Fruit fly (Drosophila melanogaster) whole organism, embryonic: Measurements from ENCODE around the gene CG14341.

Experiments used
- Asciz ChIP-seq: fragments of 200-800 bp; sonication (Bioruptor generic); optimal IDR thresholded peaks from 2 replicates; lab custom pipeline; 2017; ENCODE audit warnings: missing biosample characterization, mild to moderate bottlenecking, missing genetic modification characterization, missing genetic modification reagents
- Atf3 ChIP-seq: fragments of 200-800 bp; sonication (Bioruptor generic); optimal IDR thresholded peaks from 3 replicates; lab custom pipeline; 2016; ENCODE audit warnings: missing biosample characterization, missing genetic modification characterization
- BEAF-32 ChIP-seq: fragments of 200-800 bp; sonication (Bioruptor generic); optimal IDR thresholded peaks from 3 replicates; lab custom pipeline; 2017; ENCODE audit warnings: missing biosample characterization, missing genetic modification characterization, mild to moderate bottlenecking, moderate library complexity, missing genetic modification reagents
- CG10543 ChIP-seq: fragments of 200-800 bp; sonication (Bioruptor generic); optimal IDR thresholded peaks from 3 replicates; lab custom pipeline; 2017; ENCODE audit warnings: missing biosample characterization, mild to moderate bottlenecking, missing genetic modification characterization, moderate library complexity
- CG12071 ChIP-seq: fragments of 200-800 bp; sonication (Bioruptor generic); optimal IDR thresholded peaks from 3 replicates; lab custom pipeline; 2018; ENCODE audit warnings: missing biosample characterization, mild to moderate bottlenecking, missing genetic modification characterization
- CG12769 ChIP-seq: fragments of 200-800 bp; sonication (Bioruptor generic); optimal IDR thresholded peaks from 2 replicates; lab custom pipeline; 2019; ENCODE audit warnings: missing biosample characterization, mild to moderate bottlenecking, missing genetic modification characterization, moderate library complexity
- CG15479 ChIP-seq: fragments of 200-800 bp; sonication (Bioruptor generic); optimal IDR thresholded peaks from 3 replicates; lab custom pipeline; 2019; ENCODE audit warnings: missing biosample characterization, mild to moderate bottlenecking, missing genetic modification characterization, moderate library complexity
- CG1603 ChIP-seq: fragments of 200-800 bp; sonication (Bioruptor generic); optimal IDR thresholded peaks from 2 replicates; lab custom pipeline; 2019; ENCODE audit warnings: missing biosample characterization, mild to moderate bottlenecking, missing genetic modification characterization, moderate library complexity
- CG16863 ChIP-seq: fragments of 200-800 bp; sonication (Bioruptor generic); optimal IDR thresholded peaks from 3 replicates; lab custom pipeline; 2016; ENCODE audit warnings: missing biosample characterization, missing genetic modification characterization
- CG17359 ChIP-seq: fragments of 200-800 bp; sonication (Bioruptor generic); optimal IDR thresholded peaks from 3 replicates; lab custom pipeline; 2018; ENCODE audit warnings: missing biosample characterization, mild to moderate bottlenecking, missing genetic modification characterization, moderate library complexity
- CG18262 ChIP-seq: fragments of 200-800 bp; optimal IDR thresholded peaks from 3 replicates; lab custom pipeline; 2019; ENCODE audit warnings: missing biosample characterization, mild to moderate bottlenecking, missing genetic modification characterization, moderate library complexity
- CG2129 ChIP-seq: fragments of 200-800 bp; sonication (Bioruptor generic); IDR thresholded peaks from 2 replicates; pipeline ENCODE4 v1.3.6; 2022; ENCODE audit warnings: missing biosample characterization, missing genetic modification characterization; ENCODE audit not compliant: partially characterized antibody
- CG2712 ChIP-seq: fragments of 200-800 bp; optimal IDR thresholded peaks from 3 replicates; lab custom pipeline; 2019; ENCODE audit warnings: missing biosample characterization, mild to moderate bottlenecking, missing genetic modification characterization, moderate library complexity
- CG2875 ChIP-seq: fragments of 200-800 bp; sonication (Bioruptor generic); optimal IDR thresholded peaks from 2 replicates; lab custom pipeline; 2017; ENCODE audit warnings: missing biosample characterization, mild to moderate bottlenecking, missing genetic modification characterization, missing genetic modification reagents
- CG30403 ChIP-seq: fragments of 200-800 bp; sonication (Bioruptor generic); optimal IDR thresholded peaks from 3 replicates; lab custom pipeline; 2016; ENCODE audit warnings: missing biosample characterization, missing genetic modification characterization
- CG32767 ChIP-seq: fragments of 200-800 bp; sonication (Bioruptor generic); IDR thresholded peaks from 2 replicates; pipeline ENCODE4 v1.3.6; 2022; ENCODE audit warnings: missing biosample characterization, missing genetic modification characterization
- CG34376 ChIP-seq: fragments of 200-800 bp; sonication (Bioruptor generic); optimal IDR thresholded peaks from 2 replicates; lab custom pipeline; 2018; ENCODE audit warnings: missing biosample characterization, mild to moderate bottlenecking, missing genetic modification characterization
- CG4424 ChIP-seq: fragments of 200-800 bp; sonication (Bioruptor generic); optimal IDR thresholded peaks from 3 replicates; lab custom pipeline; 2016; ENCODE audit warnings: missing biosample characterization, missing genetic modification characterization
- CG4617 ChIP-seq: fragments of 200-800 bp; sonication (Bioruptor generic); optimal IDR thresholded peaks from 3 replicates; lab custom pipeline; 2016; ENCODE audit warnings: missing biosample characterization, missing genetic modification characterization, borderline replicate concordance
- CG8478 ChIP-seq: fragments of >200 bp; optimal IDR thresholded peaks from 2 replicates; lab custom pipeline; 2018
- D19A ChIP-seq: fragments of 200-800 bp; optimal IDR thresholded peaks from 3 replicates; lab custom pipeline; 2019; ENCODE audit warnings: missing biosample characterization, mild to moderate bottlenecking, missing genetic modification characterization, moderate library complexity
- Dip3 ChIP-seq: fragments of 200-800 bp; sonication (Bioruptor generic); optimal IDR thresholded peaks from 3 replicates; lab custom pipeline; 2016; ENCODE audit warnings: missing biosample characterization, missing genetic modification characterization
- Ets65A ChIP-seq: fragments of 200-800 bp; sonication (Bioruptor generic); peaks from one replicate; lab custom pipeline; 2016; ENCODE audit warnings: missing biosample characterization, missing genetic modification characterization
- Hey ChIP-seq: fragments of 200-800 bp; sonication (Bioruptor generic); optimal IDR thresholded peaks from 3 replicates; lab custom pipeline; 2018; ENCODE audit warnings: missing biosample characterization, mild to moderate bottlenecking, missing genetic modification characterization
- Hr51 ChIP-seq, 2 experiments: fragments of 200-800 bp; sonication (Bioruptor generic); optimal IDR thresholded peaks; 2 replicates in 1 of 2; 3 replicates in 1 of 2; lab custom pipeline; 2016 to 2018; ENCODE audit warnings: missing biosample characterization in 2 of 2, missing genetic modification characterization in 2 of 2, mild to moderate bottlenecking in 1 of 2, moderate library complexity in 1 of 2
- MBD-R2 ChIP-seq: fragments of 200-800 bp; sonication (Bioruptor generic); IDR thresholded peaks from 2 replicates; pipeline ENCODE4 v1.3.6; 2022; ENCODE audit warnings: missing biosample characterization, missing genetic modification characterization
- Med ChIP-seq: fragments of 200-800 bp; sonication (Bioruptor generic); peaks from one replicate; lab custom pipeline; 2016; ENCODE audit warnings: missing biosample characterization, missing genetic modification characterization, mild to moderate bottlenecking, inconsistent platforms, moderate library complexity
- PHDP ChIP-seq: fragments of 200-800 bp; sonication (Bioruptor generic); optimal IDR thresholded peaks from 3 replicates; lab custom pipeline; 2018; ENCODE audit warnings: missing biosample characterization, mild to moderate bottlenecking, missing genetic modification characterization, moderate library complexity
- Pdp1 ChIP-seq, 2 experiments: fragments of 200-800 bp; sonication (Bioruptor generic); optimal IDR thresholded peaks; 3 replicates each; lab custom pipeline; 2016; ENCODE audit warnings: missing biosample characterization in 2 of 2, missing genetic modification characterization in 2 of 2, mild to moderate bottlenecking in 1 of 2, moderate library complexity in 1 of 2
- Sin3A ChIP-seq: fragments of >200 bp; optimal IDR thresholded peaks from 2 replicates; lab custom pipeline; 2018
- Six4 ChIP-seq: fragments of 200-800 bp; sonication (Bioruptor generic); optimal IDR thresholded peaks from 2 replicates; lab custom pipeline; 2016; ENCODE audit warnings: missing biosample characterization, missing genetic modification characterization
- Xrp1 ChIP-seq: fragments of 200-800 bp; sonication (Bioruptor generic); IDR thresholded peaks from 2 replicates; pipeline ENCODE4 v1.3.6; 2022; ENCODE audit warnings: missing biosample characterization, missing genetic modification characterization
- caup ChIP-seq: fragments of 200-800 bp; sonication (Bioruptor generic); optimal IDR thresholded peaks from 3 replicates; lab custom pipeline; 2017; ENCODE audit warnings: missing biosample characterization, mild to moderate bottlenecking, missing genetic modification characterization, moderate library complexity; ENCODE audit not compliant: severe bottlenecking
- chif ChIP-seq, 2 experiments: fragments of 200-800 bp; sonication (Bioruptor generic); optimal IDR thresholded peaks; 3 replicates each; lab custom pipeline; 2016; ENCODE audit warnings: missing biosample characterization in 2 of 2, missing genetic modification characterization in 2 of 2
- chinmo ChIP-seq: fragments of 200-800 bp; sonication (Bioruptor generic); IDR thresholded peaks from 4 replicates; pipeline ENCODE4 v1.3.6; 2022; ENCODE audit warnings: missing biosample characterization, missing genetic modification characterization; ENCODE audit not compliant: partially characterized antibody
- crol ChIP-seq: fragments of 200-800 bp; sonication (Bioruptor generic); IDR thresholded peaks from 2 replicates; pipeline ENCODE4 v1.3.6; 2022; ENCODE audit warnings: missing biosample characterization, missing genetic modification characterization
- gem ChIP-seq: fragments of 200-800 bp; sonication (Bioruptor generic); optimal IDR thresholded peaks from 2 replicates; lab custom pipeline; 2019; ENCODE audit warnings: missing biosample characterization, mild to moderate bottlenecking, missing genetic modification characterization, moderate library complexity
- grn ChIP-seq: fragments of 200-800 bp; sonication (Bioruptor generic); optimal IDR thresholded peaks from 3 replicates; lab custom pipeline; 2017; ENCODE audit warnings: missing biosample characterization, missing genetic modification characterization
- klu ChIP-seq: fragments of 200-800 bp; sonication (Bioruptor generic); IDR thresholded peaks from 2 replicates; pipeline ENCODE4 v1.3.6; 2022; ENCODE audit warnings: missing biosample characterization, missing genetic modification characterization
- oc ChIP-seq: fragments of 200-800 bp; sonication (Bioruptor generic); optimal IDR thresholded peaks from 2 replicates; lab custom pipeline; 2018; ENCODE audit warnings: missing biosample characterization, mild to moderate bottlenecking, missing genetic modification characterization, moderate library complexity
- pb ChIP-seq: fragments of 200-800 bp; sonication (Bioruptor generic); optimal IDR thresholded peaks from 3 replicates; lab custom pipeline; 2016; ENCODE audit warnings: missing biosample characterization, missing genetic modification characterization
- pzg ChIP-seq: fragments of 200-800 bp; sonication (Bioruptor generic); optimal IDR thresholded peaks from 3 replicates; lab custom pipeline; 2018; ENCODE audit warnings: missing biosample characterization, mild to moderate bottlenecking, missing genetic modification characterization, moderate library complexity
- sug ChIP-seq: fragments of 200-800 bp; optimal IDR thresholded peaks from 2 replicates; lab custom pipeline; 2019; ENCODE audit warnings: missing biosample characterization, mild to moderate bottlenecking, missing genetic modification characterization, moderate library complexity
- wdn ChIP-seq: fragments of 200-800 bp; sonication (Bioruptor generic); IDR thresholded peaks from 2 replicates; pipeline ENCODE4 v1.3.6; 2022; ENCODE audit warnings: missing biosample characterization, missing genetic modification characterization
- wek ChIP-seq: fragments of 200-800 bp; sonication (Bioruptor generic); optimal IDR thresholded peaks from 3 replicates; lab custom pipeline; 2018; ENCODE audit warnings: missing biosample characterization, mild to moderate bottlenecking, missing genetic modification characterization, moderate library complexity

Gene CG14341

DNA sequence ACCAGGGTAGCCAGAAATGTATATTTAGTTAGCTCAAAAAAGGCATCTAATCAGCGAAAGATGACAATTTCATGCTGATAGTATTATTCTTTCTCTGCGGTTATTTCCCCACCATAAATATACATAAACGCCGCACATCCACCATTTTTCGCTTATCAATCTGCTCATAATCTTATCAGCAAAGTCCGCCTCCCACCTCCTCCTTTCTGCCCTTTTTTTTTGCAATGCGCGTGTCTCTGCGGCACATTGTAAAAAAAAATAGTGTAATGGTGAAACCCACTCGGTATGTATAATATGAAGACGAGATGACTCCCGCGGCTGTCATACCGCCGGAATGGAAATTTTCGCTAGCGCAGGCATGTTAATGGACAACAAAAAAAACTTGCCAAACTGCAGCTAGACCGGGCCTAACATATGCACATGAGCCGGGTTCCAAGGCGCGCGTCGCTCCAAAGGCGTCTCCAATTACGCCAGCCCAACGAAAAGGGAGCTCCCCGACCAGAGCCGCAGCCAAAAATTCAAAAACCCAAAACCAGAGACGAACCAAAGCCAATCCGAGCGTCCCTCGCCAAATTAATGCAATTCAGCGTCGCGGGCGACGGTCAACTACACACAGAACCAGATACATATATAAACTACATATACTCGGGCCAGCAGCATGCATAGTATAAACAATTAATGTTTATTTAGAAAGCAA is 46.0 kb upstream of the CG14341 start (continued):
- TF ChIP-seq CG15479 (GFP tag; lab: Kevin White, UChicago) (peak; percentile 15), grn (GFP tag; lab: Kevin White, UChicago) (peak; percentile 42), Med (GFP tag; lab: Kevin White, UChicago) (peak; percentile 59), CG34376 (GFP tag; lab: Kevin White, UChicago) (peak; percentile 23), Hey (tag; lab: Kevin White, UChicago) (peak; percentile 60), sug (tag; lab: Kevin White, UChicago) (peak; percentile 11), crol (GFP tag; lab: Robert Waterston, UW) (peak; percentile 23; the same call in 1 of the 2 replicates), Ets65A (GFP tag; lab: Kevin White, UChicago) (no peak)

DNA sequence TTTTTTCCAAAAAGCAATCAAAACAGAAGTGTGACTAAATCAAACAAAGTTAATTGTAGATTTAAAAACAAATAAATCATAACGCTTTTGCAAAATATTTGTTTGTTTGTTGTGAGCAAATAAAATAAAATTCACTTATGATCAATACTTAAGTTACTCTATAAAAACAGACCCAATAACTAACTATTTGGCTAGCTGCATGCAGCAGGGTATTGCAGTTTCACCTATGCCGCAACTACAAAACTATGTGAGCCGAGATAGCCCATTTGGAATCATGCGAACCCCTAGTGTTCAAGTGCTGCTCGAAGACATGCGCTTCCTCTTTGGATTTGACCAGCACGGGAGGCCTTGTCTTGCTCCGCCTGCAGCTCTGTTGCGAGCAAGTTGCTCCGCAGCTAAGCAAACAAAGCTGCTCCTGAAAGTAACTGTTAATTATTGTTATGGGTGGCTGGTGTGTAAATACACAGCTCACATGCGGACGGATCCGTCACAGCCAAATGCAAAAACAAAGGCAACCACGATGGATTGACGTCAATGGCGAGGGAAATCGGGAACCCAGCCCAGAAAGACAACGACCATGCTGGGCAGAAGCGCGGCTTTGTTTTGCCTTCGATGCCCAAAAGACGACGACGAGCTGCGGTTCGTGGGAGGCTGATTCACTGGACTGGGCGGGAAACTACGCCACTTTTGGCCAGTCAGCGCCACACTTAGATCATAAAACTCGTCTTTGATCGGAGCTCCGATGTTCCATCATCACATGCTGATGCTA is 44.2 kb upstream of the CG14341 start:
- TF ChIP-seq Ets65A (GFP tag; lab: Kevin White, UChicago) (peak; percentile 33), wek (peak; percentile 25), sug (tag; lab: Kevin White, UChicago) (peak; percentile 9), chif (GFP tag; optimal IDR thresholded peaks at IDR 0.05; lab: Kevin White, UChicago) (no peak), CG16863 (GFP tag; lab: Kevin White, UChicago) (peak; percentile 0), klu (GFP tag; lab: Robert Waterston, UW) (0 out of 2 replicates have a peak, but pooled peaks have one; percentile 21), CG10543 (GFP tag; lab: Kevin White, UChicago) (peak; percentile 35), PHDP (no peak), caup (GFP tag; lab: Kevin White, UChicago) (no peak), CG30403 (GFP tag; lab: Kevin White, UChicago) (no peak), Sin3A (lab: Kevin White, UChicago) (no peak), CG4617 (GFP tag; lab: Kevin White, UChicago) (no peak), CG2712 (tag; lab: Kevin White, UChicago) (peak; percentile 4), chinmo (GFP tag; lab: Robert Waterston, UW) (peak; percentile 87; the same call in 2 of the 4 replicates), gem (tag; lab: Kevin White, UChicago) (peak; percentile 14), Six4 (GFP tag; lab: Kevin White, UChicago) (no peak), Asciz (GFP tag; lab: Kevin White, UChicago) (peak; percentile 0), Xrp1 (GFP tag; lab: Robert Waterston, UW) (peak; percentile 38; the same call in 1 of the 2 replicates), wdn (GFP tag; lab: Robert Waterston, UW) (no peak), CG32767 (no peak), CG4424 (GFP tag; lab: Kevin White, UChicago) (no peak), CG1603 (tag; lab: Kevin White, UChicago) (peak; percentile 29), CG12769 (tag; lab: Kevin White, UChicago) (peak; percentile 83), pb (GFP tag; lab: Kevin White, UChicago) (no peak), pzg (GFP tag; lab: Kevin White, UChicago) (no peak), CG8478 (no peak), MBD-R2 (GFP tag; lab: Robert Waterston, UW) (no peak), oc (peak; percentile 15), BEAF-32 (GFP tag; lab: Kevin White, UChicago) (no peak), D19A (tag; lab: Kevin White, UChicago) (peak; percentile 76), Dip3 (GFP tag; lab: Kevin White, UChicago) (no peak), CG2129 (GFP tag; lab: Robert Waterston, UW) (no peak), Pdp1 (GFP tag; optimal IDR thresholded peaks at IDR 0.05; lab: Kevin White, UChicago) (no peak), CG18262 (tag; lab: Kevin White, UChicago) (peak; percentile 9), Atf3 (GFP tag; lab: Kevin White, UChicago) (no peak), Hr51 (GFP tag; optimal IDR thresholded peaks at IDR 0.05; lab: Kevin White, UChicago) (peak in 1 of 2 experiments; percentile 15), CG2875 (peak; percentile 0), CG12071 (peak; percentile 7), CG17359 (tag; lab: Kevin White, UChicago) (peak; percentile 27)
